Worm (Caenorhabditis elegans) whole organism, mixed stage, embryonic: ENCODE results near the gene scl-18.

Experiments used
- elt-1 ChIP-seq: sonication (generic microtip); optimal IDR thresholded peaks from 2 replicates; lab custom pipeline; 2017; ENCODE audit warnings: missing genetic modification characterization, mild to moderate bottlenecking, missing compliant biosample characterization, antibody characterized with exemption, moderate library complexity, borderline replicate concordance; ENCODE audit not compliant: insufficient read depth
- elt-3 ChIP-seq: fragments of 150-350 bp; optimal IDR thresholded peaks from 2 replicates; lab custom pipeline; 2014; ENCODE audit warnings: missing biosample characterization, missing genetic modification characterization
- lin-13 ChIP-seq: fragments of 150-350 bp; optimal IDR thresholded peaks from 2 replicates; lab custom pipeline; 2014; ENCODE audit warnings: missing biosample characterization, missing genetic modification characterization
- mab-5 ChIP-seq: fragments of 150-350 bp; optimal IDR thresholded peaks from 2 replicates; lab custom pipeline; 2014; ENCODE audit warnings: missing biosample characterization, missing genetic modification characterization
- mep-1 ChIP-seq: fragments of 150-350 bp; optimal IDR thresholded peaks from 2 replicates; lab custom pipeline; 2017; ENCODE audit warnings: missing biosample characterization, missing genetic modification reagents, missing genetic modification characterization, inconsistent platforms
- mls-2 ChIP-seq: sonication (generic microtip); optimal IDR thresholded peaks from 2 replicates; lab custom pipeline; 2016; ENCODE audit warnings: mild to moderate bottlenecking, missing genetic modification characterization, moderate library complexity, missing compliant biosample characterization
- pha-4 ChIP-seq: fragments of 150-350 bp; optimal IDR thresholded peaks from 2 replicates; lab custom pipeline; 2018; ENCODE audit warnings: missing biosample characterization, missing genetic modification reagents, missing genetic modification characterization
- sptf-1 ChIP-seq: sonication (generic microtip); optimal IDR thresholded peaks from 2 replicates; lab custom pipeline; 2017; ENCODE audit warnings: mild to moderate bottlenecking, missing genetic modification characterization, moderate library complexity, missing compliant biosample characterization
- unc-39 ChIP-seq: fragments of 150-350 bp; optimal IDR thresholded peaks from 2 replicates; lab custom pipeline; 2014; ENCODE audit warnings: missing biosample characterization, missing genetic modification characterization
- unc-62 ChIP-seq: fragments of 150-350 bp; optimal IDR thresholded peaks from 2 replicates; lab custom pipeline; 2014; ENCODE audit warnings: missing biosample characterization, missing genetic modification reagents, missing genetic modification characterization
- ztf-11 ChIP-seq: fragments of 150-350 bp; optimal IDR thresholded peaks from 2 replicates; lab custom pipeline; 2014; ENCODE audit warnings: missing biosample characterization, missing genetic modification characterization

ce11 chrIV:11754328-11754727 is at the start of gene scl-18:
- TF ChIP-seq unc-39 (tag; lab: Kevin White, UChicago) (no peak), mab-5 (no peak), elt-3 (no peak), mls-2 (tag; lab: Kevin White, UChicago) (no peak), ztf-11 (tag; lab: Kevin White, UChicago) (no peak), unc-62 (no peak), sptf-1 (tag; lab: Kevin White, UChicago) (no peak), pha-4 (tag; lab: Kevin White, UChicago) (no peak), mep-1 (no peak), lin-13 (tag; lab: Kevin White, UChicago) (no peak), elt-1 (tag; lab: Kevin White, UChicago) (no peak)
